Fruit fly (Drosophila melanogaster) whole organism, wandering third instar larva: ENCODE data around the gene Teh1.

ENCODE experiments used
- Dfd ChIP-seq: fragments of >200 bp; optimal IDR thresholded peaks from 2 replicates; lab custom pipeline; 2017; ENCODE audit warnings: missing biosample characterization, missing genetic modification characterization
- Jra ChIP-seq: sonication (Bioruptor generic); optimal IDR thresholded peaks from 2 replicates; lab custom pipeline; 2016; ENCODE audit warnings: missing biosample characterization, missing genetic modification characterization
- Sp1 ChIP-seq: fragments of 200-800 bp; sonication (Bioruptor generic); optimal IDR thresholded peaks from 3 replicates; lab custom pipeline; 2019; ENCODE audit warnings: missing biosample characterization, mild to moderate bottlenecking, missing genetic modification characterization, moderate library complexity
- br ChIP-seq: fragments of 200-800 bp; sonication (Bioruptor generic); optimal IDR thresholded peaks from 2 replicates; lab custom pipeline; 2016; ENCODE audit warnings: missing biosample characterization, missing genetic modification characterization
- dmrt93B ChIP-seq: fragments of 200-800 bp; sonication (Bioruptor generic); optimal IDR thresholded peaks from 2 replicates; lab custom pipeline; 2018; ENCODE audit warnings: missing biosample characterization, mild to moderate bottlenecking, missing genetic modification characterization
- psq ChIP-seq: fragments of 200-800 bp; sonication (Bioruptor generic); optimal IDR thresholded peaks from 3 replicates; lab custom pipeline; 2017; ENCODE audit warnings: missing biosample characterization, mild to moderate bottlenecking, missing genetic modification characterization, moderate library complexity

dm6 chr3R:9874118-9874808, 6.3 kb upstream of the Teh1 start, which contains the start of the genes CG46467 and Glut4EF:
- TF ChIP-seq Jra = no peak
- TF ChIP-seq psq (GFP tag; lab: Kevin White, UChicago) = no peak
- TF ChIP-seq Dfd (GFP tag; lab: Kevin White, UChicago) = no peak
- TF ChIP-seq Sp1 = no peak
- TF ChIP-seq dmrt93B (GFP tag; lab: Kevin White, UChicago) = no peak
- no peak for TF ChIP-seq br (GFP tag; lab: Kevin White, UChicago)
